Worm (Caenorhabditis elegans) whole organism, L4/young adult: Measurements from ENCODE around the gene pgl-3.
A peak's percentile ranks its signal among the peaks of the same experiment; 100 is the strongest.

ENCODE experiments used
- W03F9.2 ChIP-seq: fragments of 150-350 bp; optimal IDR thresholded peaks from 2 replicates; lab custom pipeline; 2014; ENCODE audit warnings: missing biosample characterization, missing genetic modification characterization
- dao-5 ChIP-seq: sonication (generic microtip); optimal IDR thresholded peaks from 2 replicates; lab custom pipeline; 2016; ENCODE audit warnings: missing genotype, missing genetic modification characterization, moderate library complexity, missing compliant biosample characterization
- him-1 ChIP-seq: sonication (generic microtip); optimal IDR thresholded peaks from 2 replicates; lab custom pipeline; 2016; ENCODE audit warnings: missing genotype, missing genetic modification reagents, missing genetic modification characterization, missing compliant biosample characterization

pgl-3 gene

ce11 chrV:4755308-4756029 lies at the start of gene pgl-3:
pgl-3 (plus strand) TSS chrV:4755979.
- no peak for TF ChIP-seq him-1 (tag; lab: Kevin White, UChicago)
- no peak for TF ChIP-seq dao-5
- no peak for TF ChIP-seq W03F9.2 (tag; lab: Kevin White, UChicago)

- TF ChIP-seq W03F9.2 (tag; lab: Kevin White, UChicago) (no peak), him-1 (tag; lab: Kevin White, UChicago) (no peak), dao-5 (no peak)
Measured at ce11 chrV:4707646-4708045, 48.1 kb upstream of the pgl-3 start.

- no peak for TF ChIP-seq him-1 (tag; lab: Kevin White, UChicago)
- TF ChIP-seq dao-5 = no peak
- TF ChIP-seq W03F9.2 (tag; lab: Kevin White, UChicago) = no peak
Measured at ce11 chrV:4710464-4710863, 45.3 kb upstream of the pgl-3 start, which contains the start of gene oac-24. oac-24 (plus strand) TSS chrV:4710764.

- TF ChIP-seq him-1 (tag; lab: Kevin White, UChicago) (no peak), dao-5 (no peak), W03F9.2 (tag; lab: Kevin White, UChicago) (no peak)
Measured at ce11 chrV:4719965-4720364, 35.8 kb upstream of the pgl-3 start, which contains the start of gene prx-6. prx-6 (minus strand) TSS chrV:4720093.

- TF ChIP-seq W03F9.2 (tag; lab: Kevin White, UChicago) = no peak
Measured at ce11 chrV:4720884-4721464, 34.8 kb upstream of the pgl-3 start.

ce11 chrV:4722314-4722713 lies 33.5 kb upstream of the pgl-3 start, which contains the start of gene F39G3.5:
F39G3.5 (plus strand) TSS chrV:4722614.
- TF ChIP-seq him-1 (tag; lab: Kevin White, UChicago) (no peak), W03F9.2 (tag; lab: Kevin White, UChicago) (no peak), dao-5 (no peak)

- no peak for TF ChIP-seq him-1 (tag; lab: Kevin White, UChicago)
- TF ChIP-seq W03F9.2 (tag; lab: Kevin White, UChicago) = no peak
- TF ChIP-seq dao-5 = no peak
Measured at ce11 chrV:4724453-4724852, 31.3 kb upstream of the pgl-3 start, which contains the start of gene F39G3.4. F39G3.4 (plus strand) TSS chrV:4724753.

- TF ChIP-seq W03F9.2 (tag; lab: Kevin White, UChicago) (no peak), him-1 (tag; lab: Kevin White, UChicago) (no peak), dao-5 (no peak)
Measured at ce11 chrV:4730075-4730474, 25.7 kb upstream of the pgl-3 start, which contains the start of gene tig-2. tig-2 (minus strand) TSS chrV:4730161.

- TF ChIP-seq him-1 (tag; lab: Kevin White, UChicago) (peak; percentile 11), W03F9.2 (tag; lab: Kevin White, UChicago) (peak; percentile 58), dao-5 (no peak)
Measured at ce11 chrV:4731154-4731961, 24.4 kb upstream of the pgl-3 start, which contains the start of gene F39G3.3. F39G3.3 (plus strand) TSS chrV:4731911.

- TF ChIP-seq him-1 (tag; lab: Kevin White, UChicago) (no peak), dao-5 (no peak), W03F9.2 (tag; lab: Kevin White, UChicago) (no peak)
Measured at ce11 chrV:4733952-4734351, 21.8 kb upstream of the pgl-3 start.

- TF ChIP-seq him-1 (tag; lab: Kevin White, UChicago) (no peak), dao-5 (no peak), W03F9.2 (tag; lab: Kevin White, UChicago) (no peak)
Measured at ce11 chrV:4734608-4735007, 21.2 kb upstream of the pgl-3 start.

- TF ChIP-seq him-1 (tag; lab: Kevin White, UChicago) (no peak), W03F9.2 (tag; lab: Kevin White, UChicago) (no peak), dao-5 (no peak)
Measured at ce11 chrV:4737727-4738126, 18.1 kb upstream of the pgl-3 start, which contains the start of gene F39G3.2. F39G3.2 (plus strand) TSS chrV:4737831.

ce11 chrV:4742190-4742589 lies 13.6 kb upstream of the pgl-3 start, which contains the start of gene ugt-61:
ugt-61 (plus strand) TSS chrV:4742422.
- TF ChIP-seq dao-5 = no peak
- TF ChIP-seq him-1 (tag; lab: Kevin White, UChicago) = no peak
- TF ChIP-seq W03F9.2 (tag; lab: Kevin White, UChicago) = no peak
